Worm (Caenorhabditis elegans) whole organism, mixed stage, embryonic: ENCODE measurements around the gene F07E5.8.
"Not testable (repeated sequence)": the region's sequence is repeated elsewhere in the genome, so short reads cannot be mapped to it uniquely, and the experiment has no call there.

Experiments
- ceh-39 ChIP-seq: fragments of 150-350 bp; optimal IDR thresholded peaks from 2 replicates; lab custom pipeline; 2014; ENCODE audit warnings: missing biosample characterization, missing genetic modification characterization
- ceh-43 ChIP-seq: fragments of 200-800 bp; sonication (Bioruptor generic); optimal IDR thresholded peaks from 2 replicates; lab custom pipeline; 2018; ENCODE audit warnings: mild to moderate bottlenecking, missing genetic modification characterization, moderate library complexity, missing compliant biosample characterization
- ceh-83 ChIP-seq: fragments of 200-800 bp; sonication (Bioruptor generic); optimal IDR thresholded peaks from 2 replicates; lab custom pipeline; 2018; ENCODE audit warnings: mild to moderate bottlenecking, missing genetic modification characterization, missing compliant biosample characterization
- elt-1 ChIP-seq: sonication (generic microtip); optimal IDR thresholded peaks from 2 replicates; lab custom pipeline; 2017; ENCODE audit warnings: missing genetic modification characterization, mild to moderate bottlenecking, missing compliant biosample characterization, antibody characterized with exemption, moderate library complexity, borderline replicate concordance; ENCODE audit not compliant: insufficient read depth
- elt-3 ChIP-seq: fragments of 150-350 bp; optimal IDR thresholded peaks from 2 replicates; lab custom pipeline; 2014; ENCODE audit warnings: missing biosample characterization, missing genetic modification characterization
- lin-13 ChIP-seq: fragments of 150-350 bp; optimal IDR thresholded peaks from 2 replicates; lab custom pipeline; 2014; ENCODE audit warnings: missing biosample characterization, missing genetic modification characterization
- lin-32 ChIP-seq: fragments of 200-800 bp; sonication (Bioruptor generic); optimal IDR thresholded peaks from 2 replicates; lab custom pipeline; 2018; ENCODE audit warnings: mild to moderate bottlenecking, missing genetic modification characterization, missing compliant biosample characterization
- mab-5 ChIP-seq: fragments of 150-350 bp; optimal IDR thresholded peaks from 2 replicates; lab custom pipeline; 2014; ENCODE audit warnings: missing biosample characterization, missing genetic modification characterization
- nhr-28 ChIP-seq: fragments of 150-350 bp; optimal IDR thresholded peaks from 2 replicates; lab custom pipeline; 2014; ENCODE audit warnings: missing biosample characterization, missing genetic modification characterization
- pha-4 ChIP-seq: fragments of 150-350 bp; optimal IDR thresholded peaks from 2 replicates; lab custom pipeline; 2018; ENCODE audit warnings: missing biosample characterization, missing genetic modification reagents, missing genetic modification characterization
- sptf-1 ChIP-seq: sonication (generic microtip); optimal IDR thresholded peaks from 2 replicates; lab custom pipeline; 2017; ENCODE audit warnings: mild to moderate bottlenecking, missing genetic modification characterization, moderate library complexity, missing compliant biosample characterization
- tbx-8 ChIP-seq: fragments of 200-800 bp; sonication (Bioruptor generic); optimal IDR thresholded peaks from 2 replicates; lab custom pipeline; 2018; ENCODE audit warnings: mild to moderate bottlenecking, missing genetic modification characterization, moderate library complexity, missing compliant biosample characterization
- unc-120 ChIP-seq: sonication (generic microtip); optimal IDR thresholded peaks from 2 replicates; lab custom pipeline; 2017; ENCODE audit warnings: missing genetic modification characterization, missing compliant biosample characterization; ENCODE audit not compliant: poor library complexity, severe bottlenecking
- unc-62 ChIP-seq: fragments of 150-350 bp; optimal IDR thresholded peaks from 2 replicates; lab custom pipeline; 2014; ENCODE audit warnings: missing biosample characterization, missing genetic modification reagents, missing genetic modification characterization

Gene F07E5.8

DNA sequence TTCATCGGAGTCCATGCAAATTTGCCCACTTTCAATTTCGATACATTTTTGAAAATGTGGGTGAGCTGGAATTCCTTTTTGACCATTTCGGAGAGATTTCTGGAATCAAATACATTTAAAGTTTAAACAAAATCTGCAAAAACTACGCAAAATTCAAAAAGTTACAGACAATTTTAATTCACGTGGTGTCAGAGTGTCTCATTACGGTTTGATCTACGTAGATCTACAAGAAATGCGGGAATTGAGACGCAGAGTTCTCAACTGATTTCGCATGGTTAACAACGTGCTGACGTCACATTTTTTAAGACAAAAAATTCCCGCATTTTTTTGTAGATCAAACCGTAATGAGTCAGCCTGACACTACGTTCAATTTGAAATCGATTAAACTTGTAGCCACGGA is 48.9 kb downstream of the F07E5.8 start, which contains the start of gene bath-21:
bath-21 (minus strand) TSS at position 101 of the 400 bp plus-strand sequence.
- TF ChIP-seq unc-120 = no peak
- no peak for TF ChIP-seq pha-4 (tag; lab: Kevin White, UChicago)
- TF ChIP-seq elt-1 = no peak
- TF ChIP-seq sptf-1 (tag; lab: Kevin White, UChicago) = no peak
- no peak for TF ChIP-seq mab-5
- TF ChIP-seq nhr-28 (tag; lab: Kevin White, UChicago) = no peak
- no peak for TF ChIP-seq lin-32 (GFP tag; lab: Kevin White, UChicago)
- no peak for TF ChIP-seq ceh-43 (GFP tag; lab: Kevin White, UChicago)
- no peak for TF ChIP-seq lin-13 (tag; lab: Kevin White, UChicago)
- TF ChIP-seq unc-62 (GFP tag; lab: Kevin White, UChicago) = no peak
- no peak for TF ChIP-seq ceh-83 (GFP tag; lab: Kevin White, UChicago)

DNA sequence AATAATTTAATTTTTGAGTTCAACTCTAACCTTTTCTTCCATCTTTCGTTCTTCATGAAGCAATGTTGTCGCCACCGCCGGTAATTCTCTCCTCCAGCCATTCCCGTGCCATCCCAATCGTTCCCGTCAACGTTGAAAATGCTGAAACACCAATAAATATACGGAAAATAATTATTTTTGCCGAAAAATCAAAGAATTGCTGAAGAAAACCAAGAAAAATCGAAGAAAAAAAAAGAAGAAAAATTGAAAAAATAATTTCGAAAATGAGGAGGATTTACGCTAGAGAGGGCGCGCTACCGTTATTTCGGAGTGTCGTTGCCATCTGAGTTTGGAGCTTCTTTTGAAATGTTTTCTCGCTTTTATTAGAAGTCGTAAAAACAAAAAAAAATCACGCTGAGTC is 51.9 kb downstream of the F07E5.8 start, which contains the start of gene cya-2:
cya-2 (minus strand) TSS at position 101 of the 400 bp plus-strand sequence.
- TF ChIP-seq tbx-8 (GFP tag; lab: Kevin White, UChicago); ceh-39 (tag; lab: Kevin White, UChicago); elt-3 (tag; lab: Kevin White, UChicago): not testable (repeated sequence)
